Worm (Caenorhabditis elegans) whole organism, L4/young adult: ENCODE results near the gene gck-1.

Experiments used
- W03F9.2 ChIP-seq: fragments of 150-350 bp; optimal IDR thresholded peaks from 2 replicates; lab custom pipeline; 2014; ENCODE audit warnings: missing biosample characterization, missing genetic modification characterization
- him-1 ChIP-seq: sonication (generic microtip); optimal IDR thresholded peaks from 2 replicates; lab custom pipeline; 2016; ENCODE audit warnings: missing genotype, missing genetic modification reagents, missing genetic modification characterization, missing compliant biosample characterization

DNA sequence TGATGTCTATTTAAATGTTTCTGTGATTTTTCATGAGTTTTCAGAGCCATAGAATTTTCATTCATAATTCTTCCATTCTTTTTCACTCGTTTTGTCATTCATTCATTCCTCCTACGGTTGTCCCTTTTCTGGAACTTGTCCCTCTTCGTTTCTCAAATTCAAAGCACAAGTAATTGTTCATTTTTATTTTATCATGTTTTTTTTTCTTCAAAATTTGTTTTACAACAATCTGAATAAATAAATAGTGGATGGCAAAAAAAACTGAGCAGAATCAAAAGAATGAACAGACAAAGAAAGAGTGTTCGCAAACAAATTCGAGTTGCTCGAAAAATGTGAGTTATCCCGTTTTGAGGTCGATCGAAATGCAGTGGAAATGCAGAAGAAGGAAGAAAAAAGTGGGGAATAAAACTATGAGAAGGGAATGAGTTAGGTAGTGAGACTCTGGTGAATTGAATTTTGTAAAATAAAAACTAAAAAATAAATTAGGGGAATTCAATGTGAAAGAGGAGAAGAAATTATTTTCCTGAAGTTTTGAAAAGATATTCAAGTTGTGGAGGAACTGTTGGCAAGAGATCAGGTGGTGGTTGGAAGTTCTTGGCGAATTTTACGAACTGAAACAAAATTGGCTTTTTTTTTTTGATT lies 8.1 kb upstream of the gck-1 start:
- TF ChIP-seq W03F9.2 (no peak), him-1 (tag; lab: Kevin White, UChicago) (no peak)
